Fruit fly (Drosophila melanogaster): ENCODE measurements around the gene CG14990.

Gene CG14990

dm6 chr3L:4138804-4139521, 46.0 kb downstream of the CG14990 start, which contains the start of the genes Rop and Ras64B (continued):
- TF ChIP-seq trh (GFP tag; optimal IDR thresholded peaks at IDR 0.05) (no peak), GATAe (GFP tag; conservative IDR thresholded peaks at IDR 0.05) (no peak), pros (GFP tag; optimal IDR thresholded peaks at IDR 0.05) (no peak), Fer3 (tag; optimal IDR thresholded peaks at IDR 0.05) (no peak), hb (GFP tag; IDR thresholded peaks at IDR 0.05; ENCODE audit: partially characterized antibody) (0 out of 3 replicates have a peak, but pooled peaks have one; percentile 57), dmrt11E (tag; optimal IDR thresholded peaks at IDR 0.05) (no peak), CG5180 (GFP tag; optimal IDR thresholded peaks at IDR 0.05) (no peak), H2.0 (GFP tag; IDR thresholded peaks at IDR 0.05) (no peak), slp2 (GFP tag; optimal IDR thresholded peaks at IDR 0.05) (peak; percentile 7), sima (GFP tag; optimal IDR thresholded peaks at IDR 0.05) (no peak), B-H1 (GFP tag; IDR thresholded peaks at IDR 0.05) (no peak), crp (GFP tag; optimal IDR thresholded peaks at IDR 0.05) (peak in 1 of 2 experiments; percentile 25), Nf-YC (tag; optimal IDR thresholded peaks at IDR 0.05) (peak; percentile 75), CG9932 (GFP tag; IDR thresholded peaks at IDR 0.05) (peak; percentile 52), scrt (GFP tag; optimal IDR thresholded peaks at IDR 0.05) (peak; percentile 67), dmrt99B (tag; optimal IDR thresholded peaks at IDR 0.05) (no peak), kni (GFP tag; optimal IDR thresholded peaks at IDR 0.05) (no peak), slbo (GFP tag; IDR thresholded peaks at IDR 0.05) (peak; percentile 13; the same call in 1 of the 2 replicates), Awh (GFP tag; IDR thresholded peaks at IDR 0.05) (no peak), CG7987 (GFP tag; optimal IDR thresholded peaks at IDR 0.05) (peak; percentile 32), abd-A (tag; optimal IDR thresholded peaks at IDR 0.05) (no peak), fd64A (GFP tag; optimal IDR thresholded peaks at IDR 0.05) (no peak), otp (GFP tag; IDR thresholded peaks at IDR 0.05) (0 out of 3 replicates have a peak, but pooled peaks have one; percentile 10), CG30403 (GFP tag; optimal IDR thresholded peaks at IDR 0.05) (peak; percentile 38), CG10147 (GFP tag; optimal IDR thresholded peaks at IDR 0.05) (peak; percentile 33), CG11456 (GFP tag; IDR thresholded peaks at IDR 0.05) (no peak), CoRest (tag; optimal IDR thresholded peaks at IDR 0.05) (peak; percentile 15), mirr (GFP tag; optimal IDR thresholded peaks at IDR 0.05) (no peak), mld (GFP tag; IDR thresholded peaks at IDR 0.05; ENCODE audit: partially characterized antibody) (peak; percentile 52; the same call in 1 of the 3 replicates), cato (GFP tag; optimal IDR thresholded peaks at IDR 0.05; ENCODE audit: borderline replicate concordance) (no peak), klu (GFP tag; IDR thresholded peaks at IDR 0.05) (no peak), pzg (GFP tag; optimal IDR thresholded peaks at IDR 0.05) (peak; percentile 99), CG10979 (tag; optimal IDR thresholded peaks at IDR 0.05) (no peak), Sin3A (optimal IDR thresholded peaks at IDR 0.05) (peak; percentile 91), CG30431 (GFP tag; optimal IDR thresholded peaks at IDR 0.05) (no peak), Opbp (GFP tag; IDR thresholded peaks at IDR 0.05; ENCODE audit: partially characterized antibody) (peak; percentile 92), sens-2 (GFP tag; IDR thresholded peaks at IDR 0.05) (no peak), unc-4 (GFP tag; IDR thresholded peaks at IDR 0.05; ENCODE audit: partially characterized antibody) (peak; percentile 89), CG10959 (GFP tag; IDR thresholded peaks at IDR 0.05) (no peak), ab (GFP tag; optimal IDR thresholded peaks at IDR 0.05) (no peak), knrl (GFP tag; IDR thresholded peaks at IDR 0.05; ENCODE audit: partially characterized antibody) (peak; percentile 82), Taf1 (GFP tag; IDR thresholded peaks at IDR 0.05) (no peak), CG17802 (tag; optimal IDR thresholded peaks at IDR 0.05) (no peak), pho (GFP tag; optimal IDR thresholded peaks at IDR 0.05) (peak; percentile 6), disco-r (GFP tag; optimal IDR thresholded peaks at IDR 0.05) (no peak), bcd (GFP tag; optimal IDR thresholded peaks at IDR 0.05) (no peak), CG33557 (GFP tag; optimal IDR thresholded peaks at IDR 0.05) (peak; percentile 9), Sox100B (GFP tag; optimal IDR thresholded peaks at IDR 0.05) (no peak), crc (GFP tag; optimal IDR thresholded peaks at IDR 0.05) (no peak)

All from whole organism, embryonic.